Worm (Caenorhabditis elegans) whole organism, early embryonic: ENCODE measurements around the gene T24E12.12.

ENCODE experiments used
- F13C5.2 ChIP-seq: sonication (generic microtip); optimal IDR thresholded peaks from 2 replicates; lab custom pipeline; 2017; ENCODE audit warnings: mild to moderate bottlenecking, missing genetic modification characterization, inconsistent platforms, missing compliant biosample characterization
- aly-1 ChIP-seq: sonication (generic microtip); optimal IDR thresholded peaks from 2 replicates; lab custom pipeline; 2016; ENCODE audit warnings: missing genetic modification characterization, missing compliant biosample characterization
- ama-1 ChIP-seq: fragments of 150-350 bp; optimal IDR thresholded peaks from 2 replicates; lab custom pipeline; 2014
- ceh-36 ChIP-seq: sonication (generic microtip); optimal IDR thresholded peaks from 2 replicates; lab custom pipeline; 2016; ENCODE audit warnings: missing genetic modification characterization, inconsistent platforms, missing compliant biosample characterization
- ets-7 ChIP-seq: sonication (generic microtip); optimal IDR thresholded peaks from 2 replicates; lab custom pipeline; 2016; ENCODE audit warnings: missing genotype, missing genetic modification characterization, missing compliant biosample characterization
- sea-1 ChIP-seq: fragments of 200-800 bp; sonication (Bioruptor generic); conservative IDR thresholded peaks from 2 replicates; pipeline ENCODE4 v1.3.6; 2022; ENCODE audit warnings: missing genetic modification characterization, missing compliant biosample characterization
- tbx-37 ChIP-seq: fragments of 200-800 bp; sonication (Bioruptor generic); conservative IDR thresholded peaks from 2 replicates; pipeline ENCODE4 v1.3.6; 2022; ENCODE audit warnings: missing genetic modification reagents, missing genetic modification characterization, missing compliant biosample characterization

DNA sequence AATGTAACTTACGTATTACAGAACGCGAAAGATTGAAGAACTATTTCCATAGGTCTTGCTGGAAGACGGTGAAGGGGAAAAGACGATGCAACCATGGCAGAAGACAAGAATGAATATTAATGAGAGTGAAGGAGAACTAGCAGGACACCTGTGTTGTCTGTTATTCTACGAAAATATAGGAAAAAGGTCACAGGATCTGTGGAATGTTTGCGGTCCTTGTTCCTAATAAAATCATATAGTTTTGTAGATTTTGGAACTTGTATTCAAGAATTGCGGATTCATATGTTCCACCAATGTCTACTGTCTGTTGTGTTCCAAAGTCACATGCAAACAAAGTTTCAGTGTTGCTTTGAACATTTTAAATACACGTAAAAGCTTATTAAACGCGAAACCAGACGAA lies 6.9 kb upstream of the T24E12.12 start, which contains the start of gene sdz-11:
- no peak for TF ChIP-seq ama-1
- no peak for TF ChIP-seq ets-7
- TF ChIP-seq sea-1 (GFP tag; lab: Robert Waterston, UW): no peak
- no peak for TF ChIP-seq tbx-37 (GFP tag; lab: Robert Waterston, UW)
- no peak for TF ChIP-seq F13C5.2 (tag; lab: Kevin White, UChicago)
- TF ChIP-seq aly-1 (tag; lab: Kevin White, UChicago): no peak
- TF ChIP-seq ceh-36: no peak
